Fruit fly (Drosophila melanogaster) whole organism, embryonic: ENCODE data around the gene CAH7.

Source experiments
- Adf1 ChIP-seq: fragments of 200-800 bp; sonication (Bioruptor generic); IDR thresholded peaks from 2 replicates; pipeline ENCODE4 v1.3.6; 2022; ENCODE audit warnings: missing biosample characterization, missing genetic modification characterization
- Atf-2 ChIP-seq: fragments of 200-800 bp; sonication (Bioruptor generic); optimal IDR thresholded peaks from 2 replicates; lab custom pipeline; 2016; ENCODE audit warnings: missing biosample characterization, missing genetic modification characterization
- B-H1 ChIP-seq: fragments of 200-800 bp; sonication (Bioruptor generic); IDR thresholded peaks from 3 replicates; pipeline ENCODE4 v1.3.6; 2022; ENCODE audit warnings: missing biosample characterization, missing genetic modification characterization
- CG11560 ChIP-seq: fragments of 200-800 bp; sonication (Bioruptor generic); IDR thresholded peaks from 3 replicates; pipeline ENCODE4 v1.3.6; 2022; ENCODE audit warnings: missing biosample characterization, missing genetic modification characterization
- CG12071 ChIP-seq: fragments of 200-800 bp; sonication (Bioruptor generic); optimal IDR thresholded peaks from 3 replicates; lab custom pipeline; 2018; ENCODE audit warnings: missing biosample characterization, mild to moderate bottlenecking, missing genetic modification characterization
- CG12104 ChIP-seq: fragments of 200-800 bp; sonication (Bioruptor generic); optimal IDR thresholded peaks from 3 replicates; lab custom pipeline; 2016; ENCODE audit warnings: missing biosample characterization, missing genetic modification characterization
- CG15073 ChIP-seq: fragments of 200-800 bp; sonication (Bioruptor generic); optimal IDR thresholded peaks from 2 replicates; lab custom pipeline; 2016; ENCODE audit warnings: missing biosample characterization, missing genetic modification characterization
- CG15696 ChIP-seq: fragments of 200-800 bp; sonication (Bioruptor generic); optimal IDR thresholded peaks from 2 replicates; lab custom pipeline; 2019; ENCODE audit warnings: missing biosample characterization, mild to moderate bottlenecking, missing genetic modification characterization, moderate library complexity
- CG1647 ChIP-seq: fragments of 200-800 bp; sonication (Bioruptor generic); optimal IDR thresholded peaks from 3 replicates; lab custom pipeline; 2016; ENCODE audit warnings: missing biosample characterization, missing genetic modification characterization
- CG17361 ChIP-seq: fragments of 200-800 bp; sonication (Bioruptor generic); IDR thresholded peaks from 3 replicates; pipeline ENCODE4 v1.3.6; 2022; ENCODE audit warnings: missing biosample characterization, missing genetic modification characterization
- CG2120 ChIP-seq: fragments of 200-800 bp; sonication (Bioruptor generic); optimal IDR thresholded peaks from 3 replicates; lab custom pipeline; 2016; ENCODE audit warnings: missing biosample characterization, missing genetic modification characterization
- CG31224 ChIP-seq: fragments of 200-800 bp; sonication (Bioruptor generic); IDR thresholded peaks from 2 replicates; pipeline ENCODE4 v1.3.6; 2022; ENCODE audit warnings: missing biosample characterization, missing genetic modification characterization
- CG3407 ChIP-seq: fragments of 200-800 bp; sonication (Bioruptor generic); optimal IDR thresholded peaks from 2 replicates; lab custom pipeline; 2018; ENCODE audit warnings: missing biosample characterization, mild to moderate bottlenecking, missing genetic modification characterization
- CG3726 ChIP-seq: fragments of 200-800 bp; sonication (Bioruptor generic); IDR thresholded peaks from 3 replicates; pipeline ENCODE4, ENCODE4 v1.3.6; 2022; ENCODE audit warnings: missing biosample characterization, missing genetic modification characterization
- CG3838 ChIP-seq: fragments of 200-800 bp; sonication (Bioruptor generic); optimal IDR thresholded peaks from 3 replicates; lab custom pipeline; 2016; ENCODE audit warnings: missing biosample characterization, missing genetic modification characterization
- CG4282 ChIP-seq: fragments of 200-800 bp; sonication (Bioruptor generic); optimal IDR thresholded peaks from 2 replicates; lab custom pipeline; 2016; ENCODE audit warnings: missing biosample characterization, missing genetic modification characterization
- CG4328 ChIP-seq: fragments of 200-800 bp; sonication (Bioruptor generic); optimal IDR thresholded peaks from 3 replicates; lab custom pipeline; 2017; ENCODE audit warnings: missing biosample characterization, missing genetic modification reagents, missing genetic modification characterization
- CG4360 ChIP-seq: fragments of 200-800 bp; sonication (Bioruptor generic); IDR thresholded peaks from 2 replicates; pipeline ENCODE4 v1.3.6; 2022; ENCODE audit warnings: missing biosample characterization, missing genetic modification characterization
- CG4730 ChIP-seq: fragments of 200-800 bp; sonication (Bioruptor generic); IDR thresholded peaks from 2 replicates; pipeline ENCODE4 v1.3.6; 2022; ENCODE audit warnings: missing biosample characterization, missing genetic modification characterization
- CG4820 ChIP-seq: fragments of 200-800 bp; sonication (Bioruptor generic); optimal IDR thresholded peaks from 3 replicates; lab custom pipeline; 2016; ENCODE audit warnings: missing biosample characterization, missing genetic modification characterization
- CG7271 ChIP-seq: fragments of 200-800 bp; sonication (Bioruptor generic); optimal IDR thresholded peaks from 2 replicates; lab custom pipeline; 2018; ENCODE audit warnings: missing biosample characterization, mild to moderate bottlenecking, missing genetic modification characterization, moderate library complexity
- CG9817 ChIP-seq: fragments of 200-800 bp; sonication (Bioruptor generic); optimal IDR thresholded peaks from 2 replicates; lab custom pipeline; 2018; ENCODE audit warnings: missing biosample characterization, mild to moderate bottlenecking, missing genetic modification characterization, moderate library complexity
- Chrac-16 ChIP-seq: fragments of 200-800 bp; sonication (Bioruptor generic); optimal IDR thresholded peaks from 3 replicates; lab custom pipeline; 2016; ENCODE audit warnings: missing biosample characterization, missing genetic modification characterization
- Dad ChIP-seq: fragments of 200-800 bp; sonication (Bioruptor generic); optimal IDR thresholded peaks from 3 replicates; lab custom pipeline; 2016; ENCODE audit warnings: missing biosample characterization, missing genetic modification characterization
- E2f1 ChIP-seq: fragments of 200-800 bp; sonication (Bioruptor generic); IDR thresholded peaks from 2 replicates; pipeline ENCODE4 v1.3.6; 2022; ENCODE audit warnings: missing biosample characterization, missing genetic modification characterization
- Gug ChIP-seq: fragments of 200-800 bp; sonication (Bioruptor generic); IDR thresholded peaks from 4 replicates; pipeline ENCODE4 v1.3.6; 2022; ENCODE audit warnings: missing biosample characterization, missing genetic modification characterization
- Hand ChIP-seq: fragments of 200-800 bp; sonication (Bioruptor generic); optimal IDR thresholded peaks from 2 replicates; lab custom pipeline; 2017; ENCODE audit warnings: mild to moderate bottlenecking, missing biosample characterization, missing genetic modification reagents, missing genetic modification characterization
- Hmr ChIP-seq: fragments of 200-800 bp; sonication (Bioruptor generic); optimal IDR thresholded peaks from 3 replicates; lab custom pipeline; 2017; ENCODE audit warnings: mild to moderate bottlenecking, missing biosample characterization, missing genetic modification reagents, missing genetic modification characterization
- Hr78 ChIP-seq, 2 experiments: fragments of 200-800 bp in 1 of 2; fragments of >200 bp in 1 of 2; sonication (Bioruptor generic) in 1 of 2; optimal IDR thresholded peaks; 2 replicates each; lab custom pipeline; 2017 to 2019; ENCODE audit warnings: missing biosample characterization in 2 of 2, missing genetic modification characterization in 2 of 2, mild to moderate bottlenecking in 1 of 2, moderate library complexity in 1 of 2
- Lpt ChIP-seq: fragments of >200 bp; optimal IDR thresholded peaks from 2 replicates; lab custom pipeline; 2018; ENCODE audit warnings: missing biosample characterization, missing genetic modification characterization
- NC2α ChIP-seq: fragments of 200-800 bp; sonication (Bioruptor generic); optimal IDR thresholded peaks from 2 replicates; lab custom pipeline; 2016; ENCODE audit warnings: missing biosample characterization, missing genetic modification characterization
- Oli ChIP-seq: fragments of 200-800 bp; sonication (Bioruptor generic); optimal IDR thresholded peaks from 2 replicates; lab custom pipeline; 2018; ENCODE audit warnings: missing biosample characterization, mild to moderate bottlenecking, missing genetic modification characterization, moderate library complexity
- Opbp ChIP-seq: fragments of 200-800 bp; sonication (Bioruptor generic); IDR thresholded peaks from 3 replicates; pipeline ENCODE4 v1.3.6; 2022; ENCODE audit warnings: missing biosample characterization, missing genetic modification characterization; ENCODE audit not compliant: partially characterized antibody
- Tbp ChIP-seq: fragments of >200 bp; optimal IDR thresholded peaks from 2 replicates; lab custom pipeline; 2018; ENCODE audit warnings: missing biosample characterization, missing genetic modification characterization
- ase ChIP-seq: fragments of 200-800 bp; sonication (Bioruptor generic); IDR thresholded peaks from 3 replicates; pipeline ENCODE4 v1.3.6; 2022; ENCODE audit warnings: missing biosample characterization, missing genetic modification characterization
- az2 ChIP-seq: fragments of 200-800 bp; sonication (Bioruptor generic); optimal IDR thresholded peaks from 3 replicates; lab custom pipeline; 2016; ENCODE audit warnings: missing biosample characterization, missing genetic modification characterization
- chif ChIP-seq, 2 experiments: fragments of 200-800 bp; sonication (Bioruptor generic); optimal IDR thresholded peaks; 3 replicates each; lab custom pipeline; 2016; ENCODE audit warnings: missing biosample characterization in 2 of 2, missing genetic modification characterization in 2 of 2
- croc ChIP-seq: fragments of 200-800 bp; sonication (Bioruptor generic); conservative IDR thresholded peaks from 3 replicates; pipeline ENCODE4 v1.3.6; 2022; ENCODE audit warnings: missing biosample characterization, missing genetic modification characterization
- danr ChIP-seq: fragments of 200-800 bp; sonication (Bioruptor generic); IDR thresholded peaks from 2 replicates; pipeline ENCODE4 v1.3.6; 2022; ENCODE audit warnings: missing biosample characterization, missing genetic modification characterization
- disco-r ChIP-seq: fragments of 200-800 bp; sonication (Bioruptor generic); optimal IDR thresholded peaks from 2 replicates; lab custom pipeline; 2016; ENCODE audit warnings: missing biosample characterization, missing genetic modification characterization
- eyg ChIP-seq: fragments of 200-800 bp; sonication (Bioruptor generic); optimal IDR thresholded peaks from 3 replicates; lab custom pipeline; 2016; ENCODE audit warnings: missing biosample characterization, missing genetic modification characterization
- fd96Cb ChIP-seq: fragments of 200-800 bp; sonication (Bioruptor generic); optimal IDR thresholded peaks from 2 replicates; lab custom pipeline; 2018; ENCODE audit warnings: missing biosample characterization, mild to moderate bottlenecking, missing genetic modification characterization, moderate library complexity
- ind ChIP-seq: fragments of 200-800 bp; sonication (Bioruptor generic); optimal IDR thresholded peaks from 3 replicates; lab custom pipeline; 2016; ENCODE audit warnings: missing biosample characterization, missing genetic modification characterization
- maf-S ChIP-seq: fragments of 200-800 bp; sonication (Bioruptor generic); optimal IDR thresholded peaks from 2 replicates; lab custom pipeline; 2016; ENCODE audit warnings: missing biosample characterization, missing genetic modification characterization
- pb ChIP-seq: fragments of 200-800 bp; sonication (Bioruptor generic); optimal IDR thresholded peaks from 3 replicates; lab custom pipeline; 2016; ENCODE audit warnings: missing biosample characterization, missing genetic modification characterization
- phol ChIP-seq: fragments of 200-800 bp; sonication (Bioruptor generic); optimal IDR thresholded peaks from 3 replicates; lab custom pipeline; 2018; ENCODE audit warnings: missing biosample characterization, mild to moderate bottlenecking, missing genetic modification characterization, moderate library complexity
- psq ChIP-seq: fragments of 200-800 bp; sonication (Bioruptor generic); optimal IDR thresholded peaks from 2 replicates; lab custom pipeline; 2017; ENCODE audit warnings: missing biosample characterization, missing genetic modification characterization
- row ChIP-seq: fragments of 200-800 bp; sonication (Bioruptor generic); IDR thresholded peaks from 3 replicates; pipeline ENCODE4 v1.3.6; 2022; ENCODE audit warnings: missing biosample characterization, missing genetic modification characterization
- sna ChIP-seq: fragments of 200-800 bp; sonication (Bioruptor generic); IDR thresholded peaks from 2 replicates; pipeline ENCODE4 v1.3.6; 2022; ENCODE audit warnings: missing biosample characterization, missing genetic modification characterization; ENCODE audit not compliant: partially characterized antibody
- trh ChIP-seq: fragments of 200-800 bp; sonication (Bioruptor generic); optimal IDR thresholded peaks from 2 replicates; lab custom pipeline; 2016; ENCODE audit warnings: missing biosample characterization, missing genetic modification characterization
- ttk ChIP-seq: fragments of 200-800 bp; sonication (Bioruptor generic); IDR thresholded peaks from 2 replicates; pipeline ENCODE4 v2.1.2; 2022; ENCODE audit warnings: missing biosample characterization, missing genetic modification characterization
- twi ChIP-seq: fragments of 200-800 bp; optimal IDR thresholded peaks from 2 replicates; lab custom pipeline; 2019; ENCODE audit warnings: missing biosample characterization, mild to moderate bottlenecking, missing genetic modification characterization, moderate library complexity

Gene CAH7

dm6 chr3R:10168483-10169064 is 56.5 kb downstream of the CAH7 start (continued):
- TF ChIP-seq CG3726 (no peak), CG1647 (GFP tag; lab: Kevin White, UChicago) (no peak), CG9817 (tag; lab: Kevin White, UChicago) (peak; percentile 41), CG4360 (GFP tag; lab: Robert Waterston, UW) (no peak), ase (GFP tag; lab: Robert Waterston, UW) (no peak), E2f1 (GFP tag; lab: Robert Waterston, UW) (no peak), croc (GFP tag; lab: Robert Waterston, UW) (no peak), Lpt (no peak), CG31224 (GFP tag; lab: Robert Waterston, UW) (peak; percentile 44; the same call in 1 of the 2 replicates), sna (GFP tag; lab: Robert Waterston, UW) (no peak), Hand (peak; percentile 10), eyg (GFP tag; lab: Kevin White, UChicago) (no peak), CG7271 (tag; lab: Kevin White, UChicago) (no peak), Tbp (GFP tag; lab: Kevin White, UChicago) (no peak), ind (GFP tag; lab: Kevin White, UChicago) (peak; percentile 23), pb (GFP tag; lab: Kevin White, UChicago) (no peak), CG3838 (GFP tag; lab: Kevin White, UChicago) (no peak), B-H1 (no peak), phol (tag; lab: Kevin White, UChicago) (no peak), chif (GFP tag; optimal IDR thresholded peaks at IDR 0.05; lab: Kevin White, UChicago) (peak; percentile 17 to 26), ttk (GFP tag; lab: Robert Waterston, UW) (no peak), Hr78 (GFP tag; optimal IDR thresholded peaks at IDR 0.05; lab: Kevin White, UChicago) (no peak), row (peak; percentile 51; the same call in 2 of the 3 replicates), Atf-2 (GFP tag; lab: Kevin White, UChicago) (peak; percentile 15), maf-S (GFP tag; lab: Kevin White, UChicago) (peak; percentile 11), az2 (GFP tag; lab: Kevin White, UChicago) (peak; percentile 26), CG12104 (GFP tag; lab: Kevin White, UChicago) (no peak), CG12071 (GFP tag; lab: Kevin White, UChicago) (peak; percentile 6), CG15073 (GFP tag; lab: Kevin White, UChicago) (no peak), Gug (no peak), NC2α (no peak), disco-r (GFP tag; lab: Kevin White, UChicago) (no peak), psq (GFP tag; lab: Kevin White, UChicago) (no peak), CG4820 (no peak), CG4730 (no peak), danr (no peak), CG3407 (GFP tag; lab: Kevin White, UChicago) (peak; percentile 49), CG4282 (GFP tag; lab: Kevin White, UChicago) (no peak), CG2120 (GFP tag; lab: Kevin White, UChicago) (peak; percentile 70), Hmr (GFP tag; lab: Kevin White, UChicago) (peak; percentile 61), CG4328 (GFP tag; lab: Kevin White, UChicago) (no peak), Oli (tag; lab: Kevin White, UChicago) (peak; percentile 48), fd96Cb (tag; lab: Kevin White, UChicago) (no peak), trh (GFP tag; lab: Kevin White, UChicago) (no peak), Adf1 (GFP tag; lab: Robert Waterston, UW) (no peak), Chrac-16 (GFP tag; lab: Kevin White, UChicago) (peak; percentile 4), Dad (no peak), CG15696 (tag; lab: Kevin White, UChicago) (peak; percentile 40), CG17361 (GFP tag; lab: Robert Waterston, UW) (no peak), twi (tag; lab: Kevin White, UChicago) (no peak), CG11560 (tag; lab: Robert Waterston, UW) (no peak), Opbp (GFP tag; lab: Robert Waterston, UW) (no peak)
